Fruit fly (Drosophila melanogaster) whole organism, prepupa: ENCODE data around the gene IntS14.

Source experiments
- CG11762 ChIP-seq: fragments of 200-800 bp; sonication (Bioruptor generic); optimal IDR thresholded peaks from 3 replicates; lab custom pipeline; 2016; ENCODE audit warnings: missing biosample characterization, missing genetic modification characterization; ENCODE audit not compliant: insufficient read depth
- CG1621 ChIP-seq: fragments of 200-800 bp; sonication (Bioruptor generic); optimal IDR thresholded peaks from 3 replicates; lab custom pipeline; 2018; ENCODE audit warnings: missing biosample characterization, mild to moderate bottlenecking, missing genetic modification characterization
- CG16779 ChIP-seq: fragments of 200-800 bp; sonication (Bioruptor generic); optimal IDR thresholded peaks from 3 replicates; lab custom pipeline; 2017; ENCODE audit warnings: missing biosample characterization, mild to moderate bottlenecking, missing genetic modification characterization
- CG6163 ChIP-seq: fragments of 200-800 bp; sonication (Bioruptor generic); IDR thresholded peaks from 3 replicates; pipeline ENCODE4 v1.3.6; 2022; ENCODE audit warnings: missing biosample characterization, missing genetic modification characterization
- CG6808 ChIP-seq: fragments of 200-800 bp; sonication (Bioruptor generic); optimal IDR thresholded peaks from 3 replicates; lab custom pipeline; 2017; ENCODE audit warnings: missing biosample characterization, missing genetic modification characterization, mild to moderate bottlenecking, moderate library complexity, missing genetic modification reagents
- CG8319 ChIP-seq: fragments of 200-800 bp; sonication (Bioruptor generic); optimal IDR thresholded peaks from 3 replicates; lab custom pipeline; 2016; ENCODE audit warnings: missing biosample characterization, missing genetic modification characterization
- CG8632 ChIP-seq: fragments of 200-800 bp; sonication (Bioruptor generic); optimal IDR thresholded peaks from 3 replicates; lab custom pipeline; 2016; ENCODE audit warnings: missing biosample characterization, missing genetic modification characterization
- Gug ChIP-seq: fragments of 200-800 bp; sonication (Bioruptor generic); IDR thresholded peaks from 2 replicates; pipeline ENCODE4 v1.3.6; 2022; ENCODE audit warnings: missing biosample characterization, missing genetic modification characterization
- Lpt ChIP-seq: fragments of 200-800 bp; sonication (Bioruptor generic); optimal IDR thresholded peaks from 3 replicates; lab custom pipeline; 2016; ENCODE audit warnings: missing biosample characterization, missing genetic modification characterization
- OdsH ChIP-seq: fragments of 200-800 bp; sonication (Bioruptor generic); optimal IDR thresholded peaks from 3 replicates; lab custom pipeline; 2016; ENCODE audit warnings: missing biosample characterization, missing genetic modification characterization
- salr ChIP-seq, 2 experiments: fragments of 200-800 bp; sonication (Bioruptor generic); optimal IDR thresholded peaks; 3 replicates each; lab custom pipeline; 2016 to 2018; ENCODE audit warnings: missing biosample characterization in 2 of 2, missing genetic modification characterization in 2 of 2, mild to moderate bottlenecking in 1 of 2
- svp ChIP-seq: fragments of 200-800 bp; sonication (Bioruptor generic); peaks from one replicate; lab custom pipeline; 2016; ENCODE audit warnings: missing biosample characterization, missing genetic modification characterization

- TF ChIP-seq CG6163 (no peak), CG8632 (no peak), Gug (GFP tag; lab: Robert Waterston, UW) (no peak), salr (GFP tag; optimal IDR thresholded peaks at IDR 0.05; lab: Kevin White, UChicago) (no peak), CG11762 (no peak), Lpt (GFP tag; lab: Kevin White, UChicago) (no peak), CG1621 (no peak), CG16779 (tag; lab: Kevin White, UChicago) (no peak), svp (GFP tag; lab: Kevin White, UChicago) (no peak), OdsH (no peak), CG8319 (no peak), CG6808 (GFP tag; lab: Kevin White, UChicago) (no peak)
Observed at dm6 chr2L:1211528-1211927, 47.3 kb downstream of the IntS14 start.
